Worm (Caenorhabditis elegans): Measurements from ENCODE around the gene ZC190.6.
A peak's percentile ranks its signal among the peaks of the same experiment; 100 is the strongest.

The ZC190.6 gene

DNA sequence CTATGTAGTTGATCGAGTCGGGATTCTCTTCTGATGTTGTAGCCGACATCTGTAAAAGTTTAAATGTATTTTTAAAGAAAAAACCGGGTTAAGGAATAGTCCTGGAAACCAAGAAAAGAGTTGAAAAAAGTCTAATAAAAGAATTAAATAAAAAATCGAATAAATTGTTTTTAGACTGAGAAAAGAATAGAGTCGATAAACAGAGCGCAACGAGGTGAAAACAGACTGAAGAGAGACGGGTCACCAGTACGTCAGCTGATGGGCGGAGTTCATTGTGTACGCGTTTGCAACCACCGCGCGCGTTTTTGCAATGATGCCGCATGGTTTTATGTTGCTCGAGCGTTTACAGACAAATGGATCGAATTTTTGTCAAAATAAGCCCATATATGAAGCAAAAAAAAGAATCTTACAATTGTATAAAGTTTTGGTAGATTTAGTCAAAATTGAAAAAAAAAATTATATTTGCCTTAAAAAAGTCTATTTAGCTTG lies 45.8 kb downstream of the ZC190.6 start, which contains the start of gene atg-18 (continued):
- TF ChIP-seq hpl-2 (GFP tag; optimal IDR thresholded peaks at IDR 0.05) (peak; percentile 63), swsn-7 (tag; optimal IDR thresholded peaks at IDR 0.05) (peak; percentile 74), alr-1 (tag; optimal IDR thresholded peaks at IDR 0.05; ENCODE audit: borderline replicate concordance) (no peak), nhr-90 (tag; optimal IDR thresholded peaks at IDR 0.05; ENCODE audit: poor library complexity) (peak; percentile 74), tbx-2 (tag; optimal IDR thresholded peaks at IDR 0.05) (peak; percentile 77), nhr-19 (GFP tag; conservative IDR thresholded peaks at IDR 0.05) (peak; percentile 76), F16B12.6 (tag; optimal IDR thresholded peaks at IDR 0.05) (peak; percentile 23), mab-9 (GFP tag; IDR thresholded peaks at IDR 0.05) (no peak), egl-13 (tag; optimal IDR thresholded peaks at IDR 0.05) (no peak), snu-23 (GFP tag; optimal IDR thresholded peaks at IDR 0.05) (peak; percentile 81), lin-15B (tag; optimal IDR thresholded peaks at IDR 0.05) (peak; percentile 28), skn-1 (tag; optimal IDR thresholded peaks at IDR 0.05) (peak; percentile 83), lin-14 (GFP tag; optimal IDR thresholded peaks at IDR 0.05) (peak; percentile 87), pax-3 (tag; optimal IDR thresholded peaks at IDR 0.05) (no peak), ama-1 (optimal IDR thresholded peaks at IDR 0.05) (no peak), ceh-88 (GFP tag; IDR thresholded peaks at IDR 0.05) (no peak), lin-13 (GFP tag; optimal IDR thresholded peaks at IDR 0.05) (peak; percentile 81), snpc-4 (tag; optimal IDR thresholded peaks at IDR 0.05) (peak; percentile 34), rnt-1 (tag; optimal IDR thresholded peaks at IDR 0.05) (peak; percentile 85), fos-1 (tag; optimal IDR thresholded peaks at IDR 0.05) (no peak), mdl-1 (tag; optimal IDR thresholded peaks at IDR 0.05) (peak in 1 of 2 experiments; percentile 70), unc-130 (tag; optimal IDR thresholded peaks at IDR 0.05) (peak; percentile 58), unc-30 (tag; optimal IDR thresholded peaks at IDR 0.05) (no peak), lir-3 (tag; optimal IDR thresholded peaks at IDR 0.05; ENCODE audit: poor library complexity) (no peak), Y116A8C.19 (tag; optimal IDR thresholded peaks at IDR 0.05; ENCODE audit: borderline replicate concordance) (no peak), nhr-84 (tag; optimal IDR thresholded peaks at IDR 0.05) (no peak), sox-4 (tag; optimal IDR thresholded peaks at IDR 0.05) (peak; percentile 5), dsc-1 (tag; optimal IDR thresholded peaks at IDR 0.05) (peak; percentile 57), hlh-4 (tag; optimal IDR thresholded peaks at IDR 0.05) (no peak), isw-1 (GFP tag; IDR thresholded peaks at IDR 0.05) (peak; percentile 24), nhr-12 (tag; optimal IDR thresholded peaks at IDR 0.05) (no peak), unc-86 (tag; optimal IDR thresholded peaks at IDR 0.05) (peak; percentile 43), aha-1 (tag; optimal IDR thresholded peaks at IDR 0.05) (peak; percentile 19), lin-35 (GFP tag; optimal IDR thresholded peaks at IDR 0.05) (peak; percentile 51 to 79), vab-15 (tag; optimal IDR thresholded peaks at IDR 0.05) (no peak), egl-27 (tag; optimal IDR thresholded peaks at IDR 0.05) (no peak), nhr-77 (tag; optimal IDR thresholded peaks at IDR 0.05) (no peak), zip-4 (GFP tag; optimal IDR thresholded peaks at IDR 0.05) (no peak), mep-1 (tag; optimal IDR thresholded peaks at IDR 0.05) (peak; percentile 46), sup-37 (GFP tag; optimal IDR thresholded peaks at IDR 0.05) (no peak), dpl-1 (GFP tag; optimal IDR thresholded peaks at IDR 0.05) (peak; percentile 45 to 63 (median 56)), ztf-11 (tag; optimal IDR thresholded peaks at IDR 0.05) (peak in 1 of 2 experiments; percentile 29), nhr-20 (tag; optimal IDR thresholded peaks at IDR 0.05) (peak; percentile 84), ets-5 (GFP tag; IDR thresholded peaks at IDR 0.05) (no peak), irx-1 (tag; optimal IDR thresholded peaks at IDR 0.05) (peak; percentile 16), C34B4.2 (tag; optimal IDR thresholded peaks at IDR 0.05) (no peak), lsy-2 (tag; optimal IDR thresholded peaks at IDR 0.05) (peak; percentile 69 to 74), ces-1 (GFP tag; optimal IDR thresholded peaks at IDR 0.05) (no peak), efl-3 (GFP tag; optimal IDR thresholded peaks at IDR 0.05) (no peak), nhr-76 (tag; optimal IDR thresholded peaks at IDR 0.05) (no peak), nhr-71 (tag; optimal IDR thresholded peaks at IDR 0.05) (peak; percentile 87), pqm-1 (tag; optimal IDR thresholded peaks at IDR 0.05) (no peak), nhr-237 (tag; optimal IDR thresholded peaks at IDR 0.05) (no peak)
